Worm (Caenorhabditis elegans): ENCODE data around the gene rheb-1.
"Not testable (repeated sequence)": the region's sequence is repeated elsewhere in the genome, so short reads cannot be mapped to it uniquely, and the experiment has no call there.

ce11 chrIII:9445699-9446098 is 10.1 kb downstream of the rheb-1 start:
- not testable (repeated sequence) for TF ChIP-seq B0310.2 (tag; optimal IDR thresholded peaks at IDR 0.05); tbx-11 (GFP tag; IDR thresholded peaks at IDR 0.05); sea-1 (GFP tag; conservative IDR thresholded peaks at IDR 0.05); hmg-4 (GFP tag; optimal IDR thresholded peaks at IDR 0.05); ama-1 (optimal IDR thresholded peaks at IDR 0.05); scrt-1 (GFP tag; IDR thresholded peaks at IDR 0.05); flt-1 (GFP tag; IDR thresholded peaks at IDR 0.05); ceh-13 (GFP tag; optimal IDR thresholded peaks at IDR 0.05); hnd-1 (tag; optimal IDR thresholded peaks at IDR 0.05); hmbx-1 (tag; optimal IDR thresholded peaks at IDR 0.05)
